Worm (Caenorhabditis elegans): ENCODE results near the gene C08F1.6.

C08F1.6 gene

ce11 chrII:1788087-1788486 is at the start of gene C08F1.6, which contains the start of gene fbxb-13:
C08F1.6 (minus strand) TSS chrII:1788187.
fbxb-13 (plus strand) TSS chrII:1788277.
- TF ChIP-seq bed-3 (GFP tag; optimal IDR thresholded peaks at IDR 0.05) (no peak), nhr-76 (tag; optimal IDR thresholded peaks at IDR 0.05) (no peak), ceh-43 (GFP tag; optimal IDR thresholded peaks at IDR 0.05) (no peak), ceh-83 (GFP tag; optimal IDR thresholded peaks at IDR 0.05) (no peak), cnd-1 (tag; optimal IDR thresholded peaks at IDR 0.05) (peak; percentile 48), lsy-2 (tag; optimal IDR thresholded peaks at IDR 0.05) (no peak), tbx-8 (GFP tag; optimal IDR thresholded peaks at IDR 0.05) (no peak), ztf-11 (tag; optimal IDR thresholded peaks at IDR 0.05) (no peak), unc-39 (tag; optimal IDR thresholded peaks at IDR 0.05) (no peak), unc-62 (GFP tag; optimal IDR thresholded peaks at IDR 0.05) (no peak), lin-32 (GFP tag; optimal IDR thresholded peaks at IDR 0.05) (peak; percentile 15), mab-5 (tag; optimal IDR thresholded peaks at IDR 0.05) (no peak), snpc-4 (tag; optimal IDR thresholded peaks at IDR 0.05) (no peak), mls-2 (tag; optimal IDR thresholded peaks at IDR 0.05) (no peak), sem-2 (GFP tag; optimal IDR thresholded peaks at IDR 0.05) (no peak), ceh-39 (tag; optimal IDR thresholded peaks at IDR 0.05) (no peak), drap-1 (GFP tag; optimal IDR thresholded peaks at IDR 0.05) (no peak), nhr-28 (tag; optimal IDR thresholded peaks at IDR 0.05) (no peak), elt-3 (tag; optimal IDR thresholded peaks at IDR 0.05) (no peak), blmp-1 (tag; optimal IDR thresholded peaks at IDR 0.05) (no peak), hlh-1 (tag; optimal IDR thresholded peaks at IDR 0.05) (peak; percentile 0), nhr-237 (tag; optimal IDR thresholded peaks at IDR 0.05) (no peak)

ce11 chrII:1836204-1836603 is 48.2 kb upstream of the C08F1.6 start, which contains the start of gene T08E11.1:
T08E11.1 (plus strand) TSS chrII:1836504.
- TF ChIP-seq unc-62 (GFP tag; optimal IDR thresholded peaks at IDR 0.05) (no peak), mab-5 (tag; optimal IDR thresholded peaks at IDR 0.05) (no peak), ceh-83 (GFP tag; optimal IDR thresholded peaks at IDR 0.05) (no peak), nhr-2 (tag; optimal IDR thresholded peaks at IDR 0.05) (no peak), unc-120 (tag; optimal IDR thresholded peaks at IDR 0.05; ENCODE audit: poor library complexity, severe bottlenecking) (no peak), nhr-28 (tag; optimal IDR thresholded peaks at IDR 0.05) (no peak), pha-4 (tag; optimal IDR thresholded peaks at IDR 0.05) (no peak), blmp-1 (tag; optimal IDR thresholded peaks at IDR 0.05) (no peak), ces-1 (GFP tag; optimal IDR thresholded peaks at IDR 0.05) (no peak), nhr-76 (tag; optimal IDR thresholded peaks at IDR 0.05) (no peak), sem-2 (GFP tag; optimal IDR thresholded peaks at IDR 0.05) (no peak), lsy-2 (tag; optimal IDR thresholded peaks at IDR 0.05) (no peak), bed-3 (GFP tag; optimal IDR thresholded peaks at IDR 0.05) (no peak), ceh-39 (tag; optimal IDR thresholded peaks at IDR 0.05) (no peak), unc-39 (tag; optimal IDR thresholded peaks at IDR 0.05) (no peak), nhr-12 (tag; optimal IDR thresholded peaks at IDR 0.05) (no peak), zip-8 (tag; optimal IDR thresholded peaks at IDR 0.05) (no peak), ham-2 (GFP tag; optimal IDR thresholded peaks at IDR 0.05) (no peak)

- TF ChIP-seq nhr-76 (tag; optimal IDR thresholded peaks at IDR 0.05) (no peak), flh-1 (GFP tag; optimal IDR thresholded peaks at IDR 0.05) (no peak), bed-3 (GFP tag; optimal IDR thresholded peaks at IDR 0.05) (no peak)
Measured at ce11 chrII:1831883-1832388, 43.9 kb upstream of the C08F1.6 start, which contains the start of gene math-39. math-39 (plus strand) TSS chrII:1832338.

- TF ChIP-seq unc-39 (tag; optimal IDR thresholded peaks at IDR 0.05), result no peak
- TF ChIP-seq pha-4 (tag; optimal IDR thresholded peaks at IDR 0.05), result no peak
- no peak for TF ChIP-seq nhr-2 (tag; optimal IDR thresholded peaks at IDR 0.05)
- no peak for TF ChIP-seq mep-1 (tag; optimal IDR thresholded peaks at IDR 0.05)
- TF ChIP-seq bed-3 (GFP tag; optimal IDR thresholded peaks at IDR 0.05), result no peak
- TF ChIP-seq mab-5 (tag; optimal IDR thresholded peaks at IDR 0.05), result no peak
- TF ChIP-seq ceh-83 (GFP tag; optimal IDR thresholded peaks at IDR 0.05), result no peak
- no peak for TF ChIP-seq elt-1 (tag; optimal IDR thresholded peaks at IDR 0.05; ENCODE audit: borderline replicate concordance, insufficient read depth)
- no peak for TF ChIP-seq tbx-8 (GFP tag; optimal IDR thresholded peaks at IDR 0.05)
- no peak for TF ChIP-seq nhr-76 (tag; optimal IDR thresholded peaks at IDR 0.05)
- TF ChIP-seq flh-1 (GFP tag; optimal IDR thresholded peaks at IDR 0.05), result no peak
- no peak for TF ChIP-seq lin-13 (tag; optimal IDR thresholded peaks at IDR 0.05)
- no peak for TF ChIP-seq ces-1 (GFP tag; optimal IDR thresholded peaks at IDR 0.05)
- TF ChIP-seq lin-32 (GFP tag; optimal IDR thresholded peaks at IDR 0.05), result no peak
- no peak for TF ChIP-seq sem-2 (GFP tag; optimal IDR thresholded peaks at IDR 0.05)
- no peak for TF ChIP-seq ceh-39 (tag; optimal IDR thresholded peaks at IDR 0.05)
Measured at ce11 chrII:1830182-1830682, 42.2 kb upstream of the C08F1.6 start, which contains the start of gene math-40. math-40 (plus strand) TSS chrII:1830632.

Measured in whole organism, mixed stage, embryonic.